Worm (Caenorhabditis elegans): ENCODE measurements around the gene F41H10.4.
"Not testable (repeated sequence)": the region's sequence is repeated elsewhere in the genome, so short reads cannot be mapped to it uniquely, and the experiment has no call there.

The F41H10.4 gene

DNA sequence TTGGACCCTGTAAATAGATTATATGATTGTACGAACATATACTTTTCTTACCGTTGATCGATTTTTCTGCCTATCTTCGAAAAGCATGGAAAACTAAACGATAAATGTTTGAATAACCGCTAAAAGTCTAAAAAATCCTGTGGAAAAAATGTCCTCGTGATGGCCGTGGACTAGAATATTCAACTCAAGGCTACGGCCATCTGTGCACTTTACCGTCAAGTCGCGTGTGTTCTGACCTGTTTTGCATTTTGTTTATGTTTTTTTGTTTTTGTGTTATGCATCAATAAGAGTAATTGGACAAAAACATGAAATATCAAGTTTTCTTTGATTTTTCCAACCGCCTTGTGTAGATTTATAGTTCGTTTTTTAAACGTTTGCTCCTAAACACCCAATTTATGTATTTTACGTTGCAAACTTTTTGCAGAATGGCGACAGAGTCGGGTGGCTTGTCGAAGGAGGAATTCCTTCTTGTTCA, at the start of gene F41H10.4, which contains the start of gene hda-6:
F41H10.4 (plus strand) TSS at position 425 of the 475 bp plus-strand sequence.
hda-6 (minus strand) TSS at position 172 of the 475 bp plus-strand sequence.
- no peak for TF ChIP-seq elt-3 (tag; optimal IDR thresholded peaks at IDR 0.05)
- TF ChIP-seq nfya-1 (tag; optimal IDR thresholded peaks at IDR 0.05; ENCODE audit: insufficient read depth), result peak; percentile 75
- TF ChIP-seq hmg-11 (tag; optimal IDR thresholded peaks at IDR 0.05), result no peak
- TF ChIP-seq unc-39 (tag; optimal IDR thresholded peaks at IDR 0.05), result no peak
- TF ChIP-seq nhr-67 (tag; optimal IDR thresholded peaks at IDR 0.05), result no peak
- no peak for TF ChIP-seq nhr-76 (tag; optimal IDR thresholded peaks at IDR 0.05)
- no peak for TF ChIP-seq elt-1 (tag; optimal IDR thresholded peaks at IDR 0.05)
- no peak for TF ChIP-seq nhr-28 (tag; optimal IDR thresholded peaks at IDR 0.05)
- no peak for TF ChIP-seq eor-1 (tag; optimal IDR thresholded peaks at IDR 0.05)
- no peak for TF ChIP-seq zag-1 (tag; optimal IDR thresholded peaks at IDR 0.05)
- no peak for TF ChIP-seq ztf-11 (tag; optimal IDR thresholded peaks at IDR 0.05)
- no peak for TF ChIP-seq fkh-10 (GFP tag; optimal IDR thresholded peaks at IDR 0.05)
- peak; percentile 75 for TF ChIP-seq pha-4 (tag; optimal IDR thresholded peaks at IDR 0.05)
- TF ChIP-seq tbx-2 (tag; optimal IDR thresholded peaks at IDR 0.05), result no peak
- no peak for TF ChIP-seq fkh-2 (tag; optimal IDR thresholded peaks at IDR 0.05)
- TF ChIP-seq pqm-1 (tag; optimal IDR thresholded peaks at IDR 0.05), result no peak
- TF ChIP-seq nhr-23 (tag; optimal IDR thresholded peaks at IDR 0.05), result peak; percentile 75
- no peak for TF ChIP-seq R02D3.7 (tag; optimal IDR thresholded peaks at IDR 0.05)
- no peak for TF ChIP-seq ZK546.5 (tag; optimal IDR thresholded peaks at IDR 0.05)
- TF ChIP-seq ceh-9 (tag; optimal IDR thresholded peaks at IDR 0.05), result no peak
- no peak for TF ChIP-seq mdl-1 (tag; optimal IDR thresholded peaks at IDR 0.05)
- TF ChIP-seq nhr-25 (tag; optimal IDR thresholded peaks at IDR 0.05), result peak; percentile 97
- TF ChIP-seq lsy-12 (tag; optimal IDR thresholded peaks at IDR 0.05), result no peak
- peak; percentile 93 for TF ChIP-seq lin-15B (tag; optimal IDR thresholded peaks at IDR 0.05)
- TF ChIP-seq lin-39 (tag; optimal IDR thresholded peaks at IDR 0.05), result peak; percentile 33
- no peak for TF ChIP-seq nhr-12 (tag; optimal IDR thresholded peaks at IDR 0.05)
- no peak for TF ChIP-seq egl-27 (tag; optimal IDR thresholded peaks at IDR 0.05)
- TF ChIP-seq unc-62 (GFP tag; optimal IDR thresholded peaks at IDR 0.05), result no peak
- no peak for TF ChIP-seq ceh-82 (tag; optimal IDR thresholded peaks at IDR 0.05)
- TF ChIP-seq sea-2 (GFP tag; optimal IDR thresholded peaks at IDR 0.05), result no peak
- TF ChIP-seq jun-1 (tag; optimal IDR thresholded peaks at IDR 0.05), result no peak
- TF ChIP-seq ztf-4 (tag; optimal IDR thresholded peaks at IDR 0.05), result no peak
- no peak for TF ChIP-seq aly-2 (tag; optimal IDR thresholded peaks at IDR 0.05)
- TF ChIP-seq nhr-43 (tag; optimal IDR thresholded peaks at IDR 0.05; ENCODE audit: poor library complexity, severe bottlenecking), result peak; percentile 85
- TF ChIP-seq fos-1 (tag; optimal IDR thresholded peaks at IDR 0.05), result no peak
- no peak for TF ChIP-seq nhr-237 (tag; optimal IDR thresholded peaks at IDR 0.05)
- TF ChIP-seq nhr-11 (tag; optimal IDR thresholded peaks at IDR 0.05), result no peak
- TF ChIP-seq daf-12 (tag; optimal IDR thresholded peaks at IDR 0.05), result no peak
- peak; percentile 28 for TF ChIP-seq elt-2 (tag; optimal IDR thresholded peaks at IDR 0.05)
- TF ChIP-seq nhr-77 (tag; optimal IDR thresholded peaks at IDR 0.05), result no peak
- TF ChIP-seq ceh-28 (tag; optimal IDR thresholded peaks at IDR 0.05), result no peak
- TF ChIP-seq skn-1 (tag; optimal IDR thresholded peaks at IDR 0.05), result peak; percentile 9
- no peak for TF ChIP-seq ceh-16 (tag; optimal IDR thresholded peaks at IDR 0.05)
- peak; percentile 73 for TF ChIP-seq egl-5 (tag; optimal IDR thresholded peaks at IDR 0.05)
- TF ChIP-seq snpc-4 (tag; optimal IDR thresholded peaks at IDR 0.05), result peak; percentile 92
- TF ChIP-seq ama-1 (optimal IDR thresholded peaks at IDR 0.05), result no peak
- TF ChIP-seq mml-1 (tag; optimal IDR thresholded peaks at IDR 0.05), result no peak

DNA sequence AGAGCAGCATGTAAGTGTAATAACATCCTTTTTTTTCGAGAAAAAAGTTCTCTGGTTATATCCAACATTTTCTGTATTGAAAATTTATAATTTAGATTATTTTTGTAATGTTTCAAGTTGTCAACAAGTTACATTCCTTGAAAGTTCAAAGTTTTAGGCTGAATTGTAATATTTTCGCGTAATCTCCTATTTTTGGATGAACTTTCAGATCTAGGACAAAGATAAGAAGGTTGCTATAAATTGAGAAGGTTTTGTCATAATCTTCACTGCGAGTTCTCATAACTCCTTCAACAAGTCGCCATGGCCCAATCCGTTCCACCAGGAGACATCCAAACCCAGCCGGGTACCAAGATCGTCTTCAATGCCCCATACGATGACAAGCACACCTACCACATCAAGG, 48.1 kb upstream of the F41H10.4 start, which contains the start of gene msp-65:
msp-65 (plus strand) TSS at position 301 of the 400 bp plus-strand sequence.
- not testable (repeated sequence) for TF ChIP-seq ceh-9 (tag; optimal IDR thresholded peaks at IDR 0.05); ztf-4 (tag; optimal IDR thresholded peaks at IDR 0.05); ama-1 (optimal IDR thresholded peaks at IDR 0.05)
